Worm (Caenorhabditis elegans) whole organism, young adult: ENCODE data around the gene srw-53.

Source experiments
- B0019.2 ChIP-seq: fragments of 200-800 bp; sonication (Bioruptor generic); conservative IDR thresholded peaks from 2 replicates; pipeline ENCODE4 v1.3.6; 2022; ENCODE audit warnings: missing genetic modification reagents, missing genetic modification characterization, missing compliant biosample characterization
- B0261.1 ChIP-seq: sonication (generic microtip); optimal IDR thresholded peaks from 2 replicates; lab custom pipeline; 2016; ENCODE audit warnings: mild to moderate bottlenecking, missing genetic modification characterization, moderate library complexity, missing compliant biosample characterization
- C17E4.6 ChIP-seq: fragments of 200-800 bp; sonication (Bioruptor generic); IDR thresholded peaks from 2 replicates; pipeline ENCODE4 v1.3.6; 2022; ENCODE audit warnings: missing genetic modification reagents, missing genetic modification characterization, missing compliant biosample characterization
- F23B12.7 ChIP-seq: sonication (generic microtip); optimal IDR thresholded peaks from 2 replicates; lab custom pipeline; 2017; ENCODE audit warnings: missing genetic modification characterization, mild to moderate bottlenecking, missing compliant biosample characterization, antibody characterized with exemption, moderate library complexity; ENCODE audit not compliant: insufficient read depth
- F33H1.4 ChIP-seq: fragments of 200-800 bp; sonication (Bioruptor generic); IDR thresholded peaks from 2 replicates; pipeline ENCODE4 v1.3.6; 2022; ENCODE audit warnings: missing genetic modification reagents, missing genetic modification characterization, missing compliant biosample characterization
- F37B4.10 ChIP-seq: fragments of 200-800 bp; sonication (Bioruptor generic); IDR thresholded peaks from 2 replicates; pipeline ENCODE4 v1.3.6; 2022; ENCODE audit warnings: missing genetic modification characterization, missing compliant biosample characterization
- F52B5.7 ChIP-seq: sonication (generic microtip); optimal IDR thresholded peaks from 2 replicates; lab custom pipeline; 2016; ENCODE audit warnings: mild to moderate bottlenecking, missing genetic modification characterization, missing compliant biosample characterization
- F57A8.1 ChIP-seq: fragments of 200-800 bp; sonication (Bioruptor generic); optimal IDR thresholded peaks from 2 replicates; lab custom pipeline; 2018; ENCODE audit warnings: mild to moderate bottlenecking, missing genetic modification characterization, moderate library complexity, missing compliant biosample characterization
- T07F8.4 ChIP-seq: sonication (generic microtip); optimal IDR thresholded peaks from 2 replicates; lab custom pipeline; 2016; ENCODE audit warnings: mild to moderate bottlenecking, missing genetic modification characterization, moderate library complexity, missing compliant biosample characterization
- Y56A3A.18 ChIP-seq: fragments of 200-800 bp; sonication (Bioruptor generic); IDR thresholded peaks from 2 replicates; pipeline ENCODE4 v1.3.6; 2022; ENCODE audit warnings: missing genetic modification reagents, missing genetic modification characterization, missing compliant biosample characterization
- ZK185.1 ChIP-seq: sonication (generic microtip); optimal IDR thresholded peaks from 2 replicates; lab custom pipeline; 2016; ENCODE audit warnings: mild to moderate bottlenecking, missing genetic modification characterization, missing compliant biosample characterization; ENCODE audit not compliant: poor library complexity, severe bottlenecking
- aptf-3 ChIP-seq: fragments of 200-800 bp; sonication (Bioruptor generic); IDR thresholded peaks from 2 replicates; pipeline ENCODE4 v1.3.6; 2022; ENCODE audit warnings: missing genetic modification characterization, missing compliant biosample characterization
- atf-7 ChIP-seq: sonication (generic microtip); optimal IDR thresholded peaks from 2 replicates; lab custom pipeline; 2017; ENCODE audit warnings: mild to moderate bottlenecking, missing genetic modification characterization, missing compliant biosample characterization
- athp-1 ChIP-seq: sonication (generic microtip); optimal IDR thresholded peaks from 2 replicates; lab custom pipeline; 2017; ENCODE audit warnings: mild to moderate bottlenecking, missing genetic modification characterization, missing compliant biosample characterization
- bed-1 ChIP-seq: fragments of 200-800 bp; sonication (Bioruptor generic); IDR thresholded peaks from 2 replicates; pipeline ENCODE4 v1.3.6; 2022; ENCODE audit warnings: missing genetic modification reagents, missing genetic modification characterization, missing compliant biosample characterization
- ccch-3 ChIP-seq: fragments of 200-800 bp; sonication (Bioruptor generic); optimal IDR thresholded peaks from 2 replicates; lab custom pipeline; 2018; ENCODE audit warnings: mild to moderate bottlenecking, missing genetic modification characterization, missing compliant biosample characterization
- ceh-58 ChIP-seq: fragments of 200-800 bp; sonication (Bioruptor generic); IDR thresholded peaks from 2 replicates; pipeline ENCODE4 v1.3.6; 2022; ENCODE audit warnings: missing genetic modification characterization, missing compliant biosample characterization
- ceh-91 ChIP-seq: fragments of 200-800 bp; sonication (Bioruptor generic); IDR thresholded peaks from 2 replicates; pipeline ENCODE4 v1.3.6; 2022; ENCODE audit warnings: missing genetic modification reagents, missing genetic modification characterization, missing compliant biosample characterization
- dox-1 ChIP-seq: fragments of 200-800 bp; sonication (Bioruptor generic); IDR thresholded peaks from 2 replicates; pipeline ENCODE4 v1.3.6; 2022; ENCODE audit warnings: missing genetic modification reagents, missing genetic modification characterization, missing compliant biosample characterization
- efl-1 ChIP-seq: fragments of 150-350 bp; optimal IDR thresholded peaks from 2 replicates; lab custom pipeline; 2014; ENCODE audit warnings: missing biosample characterization, missing genetic modification reagents, missing genetic modification characterization
- egl-44 ChIP-seq: fragments of 200-800 bp; sonication (Bioruptor generic); IDR thresholded peaks from 2 replicates; pipeline ENCODE4 v1.3.6; 2022; ENCODE audit warnings: missing genetic modification reagents, missing genetic modification characterization, missing compliant biosample characterization
- egrh-3 ChIP-seq: fragments of 200-800 bp; sonication (Bioruptor generic); IDR thresholded peaks from 2 replicates; pipeline ENCODE4 v1.3.6; 2022; ENCODE audit warnings: missing genetic modification reagents, missing genetic modification characterization, missing compliant biosample characterization
- ekl-4 ChIP-seq: fragments of 200-800 bp; sonication (Bioruptor generic); IDR thresholded peaks from 2 replicates; pipeline ENCODE4 v1.3.6; 2022; ENCODE audit warnings: missing genetic modification reagents, missing genetic modification characterization, missing compliant biosample characterization
- let-526 ChIP-seq: fragments of 200-800 bp; sonication (Bioruptor generic); IDR thresholded peaks from 2 replicates; pipeline ENCODE4 v1.3.6; 2022; ENCODE audit warnings: missing genetic modification reagents, missing genetic modification characterization, missing compliant biosample characterization
- lin-40 ChIP-seq: sonication (generic microtip); optimal IDR thresholded peaks from 2 replicates; lab custom pipeline; 2016; ENCODE audit warnings: missing genetic modification characterization, mild to moderate bottlenecking, missing compliant biosample characterization, missing genotype, missing genetic modification reagents
- lir-1 ChIP-seq: fragments of 200-800 bp; sonication (Bioruptor generic); conservative IDR thresholded peaks from 2 replicates; pipeline ENCODE4 v1.3.6; 2022; ENCODE audit warnings: missing genetic modification reagents, missing genetic modification characterization, missing compliant biosample characterization
- madf-8 ChIP-seq: fragments of 200-800 bp; sonication (Bioruptor generic); conservative IDR thresholded peaks from 2 replicates; pipeline ENCODE4 v1.3.6; 2022; ENCODE audit warnings: missing genetic modification reagents, missing genetic modification characterization, missing compliant biosample characterization
- nfya-2 ChIP-seq: fragments of 200-800 bp; sonication (Bioruptor generic); IDR thresholded peaks from 2 replicates; pipeline ENCODE4 v1.3.6; 2022; ENCODE audit warnings: missing genetic modification reagents, missing genetic modification characterization, missing compliant biosample characterization
- nfyb-1 ChIP-seq: fragments of 200-800 bp; sonication (Bioruptor generic); IDR thresholded peaks from 2 replicates; pipeline ENCODE4 v1.3.6; 2022; ENCODE audit warnings: missing genetic modification reagents, missing genetic modification characterization, missing compliant biosample characterization
- nhr-120 ChIP-seq: fragments of 200-800 bp; sonication (Bioruptor generic); IDR thresholded peaks from 2 replicates; pipeline ENCODE4 v1.3.6; 2022; ENCODE audit warnings: missing genetic modification characterization, missing compliant biosample characterization
- rec-8 ChIP-seq, 2 experiments: sonication (generic microtip); optimal IDR thresholded peaks; 2 replicates each; lab custom pipeline; 2016; ENCODE audit warnings: mild to moderate bottlenecking in 2 of 2, missing genetic modification characterization in 2 of 2, missing genetic modification reagents in 2 of 2, missing genotype in 2 of 2, missing biosample characterization in 1 of 2, missing compliant biosample characterization in 1 of 2, moderate library complexity in 1 of 2
- rpc-1 ChIP-seq, 2 experiments: fragments of 150-350 bp in 1 of 2; sonication (generic microtip) in 1 of 2; optimal IDR thresholded peaks; 2 replicates each; lab custom pipeline; 2014 to 2018; ENCODE audit warnings: missing biosample characterization in 1 of 2, missing genetic modification characterization in 1 of 2, missing genetic modification reagents in 1 of 2, missing genotype in 1 of 2
- sdz-38 ChIP-seq: sonication (generic microtip); optimal IDR thresholded peaks from 2 replicates; lab custom pipeline; 2016; ENCODE audit warnings: missing genotype, missing genetic modification characterization, missing compliant biosample characterization
- snpc-1.1 ChIP-seq: sonication (generic microtip); optimal IDR thresholded peaks from 2 replicates; lab custom pipeline; 2017; ENCODE audit warnings: missing genetic modification characterization, mild to moderate bottlenecking, missing compliant biosample characterization, antibody characterized with exemption, moderate library complexity, missing genotype, missing genetic modification reagents; ENCODE audit not compliant: insufficient read depth
- sptf-2 ChIP-seq: fragments of 200-800 bp; sonication (Bioruptor generic); optimal IDR thresholded peaks from 2 replicates; lab custom pipeline; 2018; ENCODE audit warnings: mild to moderate bottlenecking, missing genetic modification characterization, missing compliant biosample characterization
- tbx-9 ChIP-seq: sonication (generic microtip); optimal IDR thresholded peaks from 2 replicates; lab custom pipeline; 2016; ENCODE audit warnings: borderline replicate concordance, missing genetic modification characterization, inconsistent platforms, missing compliant biosample characterization
- unc-130 ChIP-seq: sonication (generic microtip); optimal IDR thresholded peaks from 2 replicates; lab custom pipeline; 2016; ENCODE audit warnings: missing genetic modification reagents, missing genetic modification characterization, missing compliant biosample characterization
- zfh-2 ChIP-seq: fragments of 200-800 bp; sonication (Bioruptor generic); conservative IDR thresholded peaks from 2 replicates; pipeline ENCODE4 v1.3.6; 2022; ENCODE audit warnings: missing genetic modification reagents, missing genetic modification characterization, missing compliant biosample characterization
- ztf-22 ChIP-seq: fragments of 200-800 bp; sonication (Bioruptor generic); optimal IDR thresholded peaks from 2 replicates; lab custom pipeline; 2018; ENCODE audit warnings: mild to moderate bottlenecking, missing genetic modification characterization, moderate library complexity, missing compliant biosample characterization
- ztf-3 ChIP-seq: fragments of 200-800 bp; sonication (Bioruptor generic); optimal IDR thresholded peaks from 2 replicates; lab custom pipeline; 2018; ENCODE audit warnings: mild to moderate bottlenecking, missing genetic modification characterization, missing compliant biosample characterization

The srw-53 gene

ce11 chrV:15952762-15953161 is 9.5 kb downstream of the srw-53 start, which contains the start of gene srw-56:
Gene srw-56, minus strand, starts transcription at chrV:15952862.
- TF ChIP-seq ztf-22 (GFP tag; lab: Kevin White, UChicago) (no peak), let-526 (GFP tag; lab: Robert Waterston, UW) (no peak), lin-40 (tag; lab: Kevin White, UChicago) (no peak), lir-1 (GFP tag; lab: Robert Waterston, UW) (no peak), ZK185.1 (tag; lab: Kevin White, UChicago) (no peak), ceh-91 (no peak), sptf-2 (no peak), egl-44 (GFP tag; lab: Robert Waterston, UW) (no peak), madf-8 (GFP tag; lab: Robert Waterston, UW) (no peak), atf-7 (no peak), tbx-9 (no peak), athp-1 (tag; lab: Kevin White, UChicago) (no peak), F23B12.7 (tag; lab: Kevin White, UChicago) (no peak), T07F8.4 (tag; lab: Kevin White, UChicago) (no peak)
- TF ChIP-seq, all 124 proteins: peak for 0

DNA sequence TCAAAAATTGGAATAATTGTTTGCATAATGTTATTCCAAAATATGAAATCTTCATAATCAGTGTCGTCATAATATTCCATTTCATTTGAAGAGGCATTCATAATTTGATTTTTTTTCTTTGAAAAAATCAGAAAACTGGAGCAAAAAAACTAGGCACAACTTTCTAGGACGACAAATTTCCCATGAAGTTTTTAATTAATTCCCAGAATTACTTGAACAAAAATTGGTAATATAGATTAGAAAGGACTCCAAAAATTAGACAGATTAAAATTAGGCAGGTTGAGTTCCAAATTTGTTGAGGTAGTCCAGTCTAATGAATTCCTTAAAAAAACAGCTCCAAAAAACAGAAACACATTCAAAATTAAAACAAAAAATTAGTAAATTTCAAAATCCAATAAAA is 11.7 kb downstream of the srw-53 start, which contains the start of gene srw-57:
Gene srw-57 (minus strand): TSS at position 101 of the 400 bp plus-strand sequence.
- TF ChIP-seq F52B5.7 (tag; lab: Kevin White, UChicago) (no peak), sdz-38 (tag; lab: Kevin White, UChicago) (no peak), ekl-4 (no peak), B0019.2 (GFP tag; lab: Robert Waterston, UW) (no peak), nfya-2 (GFP tag; lab: Robert Waterston, UW) (no peak), Y56A3A.18 (GFP tag; lab: Robert Waterston, UW) (no peak), rpc-1 (optimal IDR thresholded peaks at IDR 0.05; lab: Kevin White, UChicago) (no peak), rpc-1 (tag; optimal IDR thresholded peaks at IDR 0.05; lab: Kevin White, UChicago) (no peak), dox-1 (GFP tag; lab: Robert Waterston, UW) (no peak)

- TF ChIP-seq nhr-120 (no peak), aptf-3 (no peak), F37B4.10 (GFP tag; lab: Robert Waterston, UW) (no peak), ccch-3 (no peak), unc-130 (GFP tag; lab: Kevin White, UChicago) (no peak), ceh-58 (GFP tag; lab: Robert Waterston, UW) (no peak), ztf-22 (GFP tag; lab: Kevin White, UChicago) (no peak), nfyb-1 (GFP tag; lab: Robert Waterston, UW) (no peak), B0261.1 (tag; lab: Kevin White, UChicago) (no peak), bed-1 (GFP tag; lab: Robert Waterston, UW) (no peak), zfh-2 (GFP tag; lab: Robert Waterston, UW) (no peak), snpc-1.1 (tag; lab: Kevin White, UChicago) (no peak), sdz-38 (tag; lab: Kevin White, UChicago) (no peak), C17E4.6 (GFP tag; lab: Robert Waterston, UW) (no peak), F57A8.1 (GFP tag; lab: Kevin White, UChicago) (no peak), rec-8 (tag; optimal IDR thresholded peaks at IDR 0.05; lab: Kevin White, UChicago) (no peak), egrh-3 (no peak), ztf-3 (GFP tag; lab: Kevin White, UChicago) (no peak), F33H1.4 (GFP tag; lab: Robert Waterston, UW) (no peak), efl-1 (GFP tag; lab: Kevin White, UChicago) (no peak)
Observed at ce11 chrV:15955497-15955896, 12.3 kb downstream of the srw-53 start, which contains the start of gene srh-186. Gene srh-186, plus strand, starts transcription at chrV:15955797.
